Worm (Caenorhabditis elegans): ENCODE results near the gene B0035.15.

The B0035.15 gene

ce11 chrIV:11332751-11333150 lies 34.7 kb upstream of the B0035.15 start, which contains the start of gene sart-3:
Gene sart-3, minus strand, starts transcription at chrIV:11332969.
- no peak for TF ChIP-seq tag-97 (GFP tag; IDR thresholded peaks at IDR 0.05)
- no peak for TF ChIP-seq lin-1 (GFP tag; IDR thresholded peaks at IDR 0.05)
- no peak for TF ChIP-seq F10B5.3 (tag; optimal IDR thresholded peaks at IDR 0.05)
- no peak for TF ChIP-seq daf-19 (GFP tag; conservative IDR thresholded peaks at IDR 0.05)
- peak; percentile 57 for TF ChIP-seq lin-38 (GFP tag; IDR thresholded peaks at IDR 0.05)
- no peak for TF ChIP-seq ZK546.5 (tag; optimal IDR thresholded peaks at IDR 0.05)
- TF ChIP-seq daf-16 (GFP tag; optimal IDR thresholded peaks at IDR 0.05), result no peak
- TF ChIP-seq daf-16 (tag; optimal IDR thresholded peaks at IDR 0.05), result peak; percentile 1
- no peak for TF ChIP-seq spr-1 (tag; optimal IDR thresholded peaks at IDR 0.05)
- TF ChIP-seq Y5F2A.4 (GFP tag; optimal IDR thresholded peaks at IDR 0.05), result no peak
- TF ChIP-seq mxl-2 (GFP tag; conservative IDR thresholded peaks at IDR 0.05), result no peak
- no peak for TF ChIP-seq nhr-25 (tag; optimal IDR thresholded peaks at IDR 0.05; ENCODE audit: borderline replicate concordance, insufficient read depth)
- TF ChIP-seq tra-1 (GFP tag; IDR thresholded peaks at IDR 0.05), result no peak
- peak; percentile 33 for TF ChIP-seq mes-2 (tag; optimal IDR thresholded peaks at IDR 0.05; ENCODE audit: poor library complexity, severe bottlenecking)

ce11 chrIV:11329269-11329668 lies 31.2 kb upstream of the B0035.15 start, which contains the start of gene leo-1:
Gene leo-1, minus strand, starts transcription at chrIV:11329369.
- TF ChIP-seq T20F7.1 (GFP tag; optimal IDR thresholded peaks at IDR 0.05) (no peak), unc-62 (GFP tag; optimal IDR thresholded peaks at IDR 0.05 in 1 of 2) (peak in 1 of 2 experiments; percentile 55), unc-62 (tag; optimal IDR thresholded peaks at IDR 0.05) (no peak), tag-97 (GFP tag; IDR thresholded peaks at IDR 0.05) (no peak)

- TF ChIP-seq madf-5 (GFP tag; IDR thresholded peaks at IDR 0.05) (no peak), F44E2.7 (GFP tag; IDR thresholded peaks at IDR 0.05) (no peak), unc-130 (GFP tag; optimal IDR thresholded peaks at IDR 0.05) (no peak), F26F4.8 (GFP tag; conservative IDR thresholded peaks at IDR 0.05) (0 out of 2 replicates have a peak, but pooled peaks have one; percentile 48), pha-4 (GFP tag; IDR thresholded peaks at IDR 0.05) (0 out of 2 replicates have a peak, but pooled peaks have one; percentile 32), pha-4 (tag; optimal IDR thresholded peaks at IDR 0.05) (no peak), mdt-29 (GFP tag; IDR thresholded peaks at IDR 0.05) (no peak), daf-12 (tag; optimal IDR thresholded peaks at IDR 0.05) (no peak), dve-1 (tag; optimal IDR thresholded peaks at IDR 0.05; ENCODE audit: insufficient read depth) (peak; percentile 4), Y105C5A.15 (GFP tag; IDR thresholded peaks at IDR 0.05) (0 out of 2 replicates have a peak, but pooled peaks have one; percentile 34), lin-1 (GFP tag; IDR thresholded peaks at IDR 0.05) (no peak), lin-38 (GFP tag; IDR thresholded peaks at IDR 0.05) (peak; percentile 46), egl-27 (tag; optimal IDR thresholded peaks at IDR 0.05) (no peak), zfp-3 (GFP tag; conservative IDR thresholded peaks at IDR 0.05) (0 out of 2 replicates have a peak, but pooled peaks have one; percentile 17), T26A8.4 (GFP tag; IDR thresholded peaks at IDR 0.05) (0 out of 2 replicates have a peak, but pooled peaks have one; percentile 17)
These were observed 29.0 kb upstream of the B0035.15 start, which contains the start of gene B0035.21 for ce11 chrIV:11326939-11327565. Gene B0035.21, plus strand, starts transcription at chrIV:11327260.

- peak; percentile 39; the same call in 1 of the 2 replicates for TF ChIP-seq lin-38 (GFP tag; IDR thresholded peaks at IDR 0.05)
- TF ChIP-seq lim-7 (GFP tag; IDR thresholded peaks at IDR 0.05), result peak; percentile 56; the same call in 1 of the 2 replicates
These were observed 26.7 kb upstream of the B0035.15 start, which contains the start of gene his-48 for ce11 chrIV:11324741-11325140. Gene his-48, plus strand, starts transcription at chrIV:11324745.

- no peak for TF ChIP-seq snpc-4 (tag; optimal IDR thresholded peaks at IDR 0.05)
- TF ChIP-seq arid-1 (GFP tag; conservative IDR thresholded peaks at IDR 0.05), result 0 out of 2 replicates have a peak, but pooled peaks have one; percentile 41
- peak; percentile 51 for TF ChIP-seq aha-1 (tag)
- TF ChIP-seq dmd-9 (GFP tag; IDR thresholded peaks at IDR 0.05), result no peak
- peak; percentile 48; the same call in 1 of the 2 replicates for TF ChIP-seq snpc-1.2 (GFP tag; IDR thresholded peaks at IDR 0.05)
- peak; percentile 62 for TF ChIP-seq lin-38 (GFP tag; IDR thresholded peaks at IDR 0.05)
- TF ChIP-seq nhr-76 (tag; optimal IDR thresholded peaks at IDR 0.05), result no peak
- TF ChIP-seq dmd-8 (GFP tag; IDR thresholded peaks at IDR 0.05), result 0 out of 2 replicates have a peak, but pooled peaks have one; percentile 4
- no peak for TF ChIP-seq hlh-11 (tag; optimal IDR thresholded peaks at IDR 0.05)
- peak; percentile 64; the same call in 1 of the 2 replicates for TF ChIP-seq F26F4.8 (GFP tag; conservative IDR thresholded peaks at IDR 0.05)
- TF ChIP-seq ZK337.2 (GFP tag; IDR thresholded peaks at IDR 0.05), result no peak
These were observed 25.6 kb upstream of the B0035.15 start for ce11 chrIV:11323666-11324065.

Data from whole organism, L4 larva.